Fruit fly (Drosophila melanogaster): ENCODE measurements around the gene Syx7.

Syx7 gene

dm6 chr3L:21462860-21463259 is 17.2 kb downstream of the Syx7 start (continued):
- no peak for TF ChIP-seq z (GFP tag; IDR thresholded peaks at IDR 0.05)
- TF ChIP-seq sug (tag; optimal IDR thresholded peaks at IDR 0.05): no peak
- peak; percentile 22 for TF ChIP-seq CoRest (tag; optimal IDR thresholded peaks at IDR 0.05)
- TF ChIP-seq Xrp1 (GFP tag; IDR thresholded peaks at IDR 0.05): no peak
- TF ChIP-seq CG6854 (GFP tag; optimal IDR thresholded peaks at IDR 0.05): no peak
- TF ChIP-seq CG7839 (tag; optimal IDR thresholded peaks at IDR 0.05): peak; percentile 28
- TF ChIP-seq Bgb (GFP tag; IDR thresholded peaks at IDR 0.05; ENCODE audit: partially characterized antibody): no peak
- TF ChIP-seq CG9727 (GFP tag; optimal IDR thresholded peaks at IDR 0.05): peak; percentile 71
- no peak for TF ChIP-seq cas (GFP tag; IDR thresholded peaks at IDR 0.05)
- TF ChIP-seq CG3726 (GFP tag; IDR thresholded peaks at IDR 0.05): no peak
- no peak for TF ChIP-seq CG3163 (GFP tag; optimal IDR thresholded peaks at IDR 0.05)
- TF ChIP-seq CG31365 (tag; optimal IDR thresholded peaks at IDR 0.05): no peak
- peak; percentile 59 for TF ChIP-seq CG14710 (tag; optimal IDR thresholded peaks at IDR 0.05)
- no peak for TF ChIP-seq stwl (tag; optimal IDR thresholded peaks at IDR 0.05)
- no peak for TF ChIP-seq CG11695 (GFP tag; IDR thresholded peaks at IDR 0.05)
- no peak for TF ChIP-seq CG18764 (GFP tag; optimal IDR thresholded peaks at IDR 0.05)
- TF ChIP-seq Adf1 (GFP tag; IDR thresholded peaks at IDR 0.05): no peak
- no peak for TF ChIP-seq CG6683 (GFP tag; optimal IDR thresholded peaks at IDR 0.05)
- no peak for TF ChIP-seq gfzf (GFP tag; optimal IDR thresholded peaks at IDR 0.05)

- TF ChIP-seq CG33213 (GFP tag; optimal IDR thresholded peaks at IDR 0.05) (peak; percentile 55), gcm2 (GFP tag; optimal IDR thresholded peaks at IDR 0.05) (no peak), CG4707 (GFP tag; optimal IDR thresholded peaks at IDR 0.05) (peak; percentile 73), CG3838 (GFP tag; optimal IDR thresholded peaks at IDR 0.05) (peak; percentile 57), Spps (tag; optimal IDR thresholded peaks at IDR 0.05) (peak; percentile 88), Aef1 (GFP tag; IDR thresholded peaks at IDR 0.05) (no peak), CG30020 (tag; optimal IDR thresholded peaks at IDR 0.05) (no peak), luna (GFP tag; optimal IDR thresholded peaks at IDR 0.05) (no peak), C15 (GFP tag; IDR thresholded peaks at IDR 0.05) (no peak), Xbp1 (GFP tag; optimal IDR thresholded peaks at IDR 0.05) (no peak), CG10543 (GFP tag; optimal IDR thresholded peaks at IDR 0.05) (no peak), pzg (GFP tag; optimal IDR thresholded peaks at IDR 0.05) (no peak), CG12104 (GFP tag; optimal IDR thresholded peaks at IDR 0.05) (peak; percentile 68), seq (GFP tag; IDR thresholded peaks at IDR 0.05) (no peak), HLH3B (GFP tag; IDR thresholded peaks at IDR 0.05) (peak; percentile 30; the same call in 1 of the 2 replicates), MTF-1 (GFP tag; optimal IDR thresholded peaks at IDR 0.05; ENCODE audit: borderline replicate concordance) (peak; percentile 91), Blimp-1 (GFP tag; optimal IDR thresholded peaks at IDR 0.05) (peak; percentile 83), CG3163 (GFP tag; optimal IDR thresholded peaks at IDR 0.05) (no peak), CG34422 (GFP tag; IDR thresholded peaks at IDR 0.05) (no peak), CG11093 (GFP tag; IDR thresholded peaks at IDR 0.05) (peak; percentile 61; the same call in 1 of the 3 replicates), Ravus (GFP tag; IDR thresholded peaks at IDR 0.05) (no peak), vvl (GFP tag; IDR thresholded peaks at IDR 0.05) (peak; percentile 71), CG11695 (GFP tag; IDR thresholded peaks at IDR 0.05) (peak; percentile 51; the same call in 2 of the 3 replicates), CG12155 (GFP tag; optimal IDR thresholded peaks at IDR 0.05) (no peak), Rx (GFP tag; IDR thresholded peaks at IDR 0.05) (peak; percentile 47; the same call in 1 of the 2 replicates), CG7987 (GFP tag; optimal IDR thresholded peaks at IDR 0.05) (peak; percentile 74), en (GFP tag; optimal IDR thresholded peaks at IDR 0.05) (no peak), danr (GFP tag; IDR thresholded peaks at IDR 0.05) (0 out of 2 replicates have a peak, but pooled peaks have one; percentile 17), CG6765 (GFP tag; optimal IDR thresholded peaks at IDR 0.05) (no peak), ranshi (GFP tag; IDR thresholded peaks at IDR 0.05) (peak; percentile 23; the same call in 1 of the 2 replicates), cwo (GFP tag; optimal IDR thresholded peaks at IDR 0.05) (no peak), lilli (GFP tag; optimal IDR thresholded peaks at IDR 0.05) (peak; percentile 0), zfh2 (GFP tag; optimal IDR thresholded peaks at IDR 0.05) (no peak), gt (GFP tag; IDR thresholded peaks at IDR 0.05) (peak; percentile 51; the same call in 1 of the 2 replicates)
Observed at dm6 chr3L:21464240-21464639, 18.6 kb downstream of the Syx7 start.
